In genomic region chrX:9751443-9751842, dm6 we compare ENCODE assay signal across 2 fruit fly cellular contexts.
TF ChIP-seq lines count a peak whose summit lies in the region.

No protein-coding gene starts in this region.

TF ChIP-seq in whole organism, prepupa, 60 proteins besides CTCF, POLR2A, EP300 and RAD21:
- TF ChIP-seq dac (GFP tag; optimal IDR thresholded peaks at IDR 0.05; lab: Kevin White, UChicago) (no peak), Eip78C (GFP tag; lab: Kevin White, UChicago) (peak; percentile 28), CG7368 (GFP tag; optimal IDR thresholded peaks at IDR 0.05; lab: Kevin White, UChicago) (no peak), CG34406 (GFP tag; optimal IDR thresholded peaks at IDR 0.05; lab: Kevin White, UChicago) (no peak), CG6276 (GFP tag; optimal IDR thresholded peaks at IDR 0.05; lab: Kevin White, UChicago) (peak; percentile 44), spab (GFP tag; optimal IDR thresholded peaks at IDR 0.05; lab: Kevin White, UChicago) (no peak), CG15336 (GFP tag; IDR thresholded peaks at IDR 0.05; lab: Robert Waterston, UW) (peak; percentile 46; the same call in 1 of the 2 replicates), CG32006 (GFP tag; optimal IDR thresholded peaks at IDR 0.05; lab: Kevin White, UChicago) (peak; percentile 66), Hr4 (GFP tag; optimal IDR thresholded peaks at IDR 0.05; lab: Kevin White, UChicago) (peak; percentile 49), CG8119 (GFP tag; IDR thresholded peaks at IDR 0.05; lab: Robert Waterston, UW) (peak; percentile 57; the same call in 2 of the 3 replicates), CG4318 (GFP tag; optimal IDR thresholded peaks at IDR 0.05; lab: Kevin White, UChicago) (peak; percentile 30), CG6163 (GFP tag; IDR thresholded peaks at IDR 0.05; lab: Robert Waterston, UW) (no peak), eg (GFP tag; IDR thresholded peaks at IDR 0.05; lab: Robert Waterston, UW) (0 out of 3 replicates have a peak, but pooled peaks have one; percentile 27), topi (GFP tag; optimal IDR thresholded peaks at IDR 0.05; lab: Kevin White, UChicago) (no peak)
TF ChIP-seq in whole organism, prepupa: peak in this region for 8.

TF ChIP-seq in whole organism, pupa, 21 proteins besides CTCF, POLR2A, EP300 and RAD21:
- TF ChIP-seq Ets98B (GFP tag; IDR thresholded peaks at IDR 0.05; lab: Robert Waterston, UW) (no peak), D1 (tag; optimal IDR thresholded peaks at IDR 0.05; lab: Kevin White, UChicago) (no peak), CG17806 (tag; optimal IDR thresholded peaks at IDR 0.05; lab: Kevin White, UChicago) (no peak), Pif1B (GFP tag; optimal IDR thresholded peaks at IDR 0.05; lab: Kevin White, UChicago) (no peak), EcR (GFP tag; optimal IDR thresholded peaks at IDR 0.05; lab: Kevin White, UChicago) (no peak), fd96Ca (GFP tag; IDR thresholded peaks at IDR 0.05; lab: Robert Waterston, UW) (no peak), Pif1A (GFP tag; optimal IDR thresholded peaks at IDR 0.05; lab: Kevin White, UChicago) (no peak), CG15710 (tag; optimal IDR thresholded peaks at IDR 0.05; lab: Kevin White, UChicago) (no peak), CG14655 (GFP tag; optimal IDR thresholded peaks at IDR 0.05; lab: Kevin White, UChicago) (peak; percentile 3), CG32121 (GFP tag; IDR thresholded peaks at IDR 0.05; lab: Robert Waterston, UW) (peak; percentile 18; the same call in 1 of the 2 replicates), CG4496 (GFP tag; IDR thresholded peaks at IDR 0.05; lab: Robert Waterston, UW) (no peak; the same call in 2 of the 3 replicates), gl (tag; optimal IDR thresholded peaks at IDR 0.05; lab: Kevin White, UChicago) (no peak), CG12605 (GFP tag; IDR thresholded peaks at IDR 0.05; lab: Robert Waterston, UW) (no peak), CG10348 (GFP tag; IDR thresholded peaks at IDR 0.05; lab: Robert Waterston, UW) (no peak), CG8301 (tag; optimal IDR thresholded peaks at IDR 0.05; lab: Kevin White, UChicago) (peak; percentile 8)
TF ChIP-seq in whole organism, pupa: peak in this region for 3.
